Fruit fly (Drosophila melanogaster) whole organism: ENCODE data around the gene ed.

Experiments used
- CG8478 ChIP-seq: fragments of >200 bp; optimal IDR thresholded peaks from 2 replicates; lab custom pipeline; 2018; ENCODE audit warnings: inconsistent platforms
- pan ChIP-seq: fragments of >200 bp; optimal IDR thresholded peaks from 2 replicates; lab custom pipeline; 2017
- usp ChIP-seq: fragments of >200 bp; optimal IDR thresholded peaks from 2 replicates; lab custom pipeline; 2017; ENCODE audit warnings: missing biosample characterization, missing genetic modification characterization, mixed read lengths

- no peak for TF ChIP-seq pan (lab: Kevin White, UChicago)
- no peak for TF ChIP-seq usp (GFP tag; lab: Kevin White, UChicago)
- TF ChIP-seq CG8478: no peak
Observed at dm6 chr2L:4096552-4096951, 65.4 kb downstream of the ed start.
